Worm (Caenorhabditis elegans) whole organism, young adult: ENCODE data around the gene bbln-1.

Experiments
- F39B2.1 ChIP-seq: fragments of 200-800 bp; sonication (Bioruptor generic); IDR thresholded peaks from 2 replicates; pipeline ENCODE4 v1.3.6; 2022; ENCODE audit warnings: missing genetic modification reagents, missing genetic modification characterization, missing compliant biosample characterization
- K11D2.4 ChIP-seq: fragments of 200-800 bp; sonication (Bioruptor generic); IDR thresholded peaks from 2 replicates; pipeline ENCODE4 v1.3.6; 2022; ENCODE audit warnings: missing genetic modification reagents, missing genetic modification characterization, missing compliant biosample characterization
- ama-1 ChIP-seq, 3 experiments: fragments of 150-350 bp in 1 of 3; sonication (generic microtip) in 2 of 3; optimal IDR thresholded peaks; 2 replicates each; lab custom pipeline; 2014 to 2018; ENCODE audit warnings: missing biosample characterization in 2 of 3, missing genetic modification characterization in 2 of 3, missing genetic modification reagents in 2 of 3
- ceh-58 ChIP-seq: fragments of 200-800 bp; sonication (Bioruptor generic); IDR thresholded peaks from 2 replicates; pipeline ENCODE4 v1.3.6; 2022; ENCODE audit warnings: missing genetic modification characterization, missing compliant biosample characterization
- die-1 ChIP-seq: sonication (generic microtip); optimal IDR thresholded peaks from 2 replicates; lab custom pipeline; 2016; ENCODE audit warnings: missing genotype, mild to moderate bottlenecking, missing genetic modification characterization, missing compliant biosample characterization
- dpl-1 ChIP-seq: fragments of 150-350 bp; optimal IDR thresholded peaks from 2 replicates; lab custom pipeline; 2014; ENCODE audit warnings: missing biosample characterization, missing genetic modification reagents, missing genetic modification characterization
- fkh-3 ChIP-seq: sonication (generic microtip); optimal IDR thresholded peaks from 2 replicates; lab custom pipeline; 2016; ENCODE audit warnings: mild to moderate bottlenecking, missing genetic modification characterization, missing compliant biosample characterization
- nfya-1 ChIP-seq: sonication (generic microtip); optimal IDR thresholded peaks from 2 replicates; lab custom pipeline; 2017; ENCODE audit warnings: antibody characterized with exemption, missing compliant biosample characterization, missing genetic modification characterization, borderline replicate concordance; ENCODE audit not compliant: insufficient read depth
- snpc-3.4 ChIP-seq: sonication (generic microtip); optimal IDR thresholded peaks from 2 replicates; lab custom pipeline; 2017; ENCODE audit warnings: missing genetic modification characterization, mild to moderate bottlenecking, missing compliant biosample characterization, antibody characterized with exemption, moderate library complexity, missing genotype, missing genetic modification reagents
- tbp1 ChIP-seq: fragments of 200-800 bp; sonication (Bioruptor generic); optimal IDR thresholded peaks from 2 replicates; lab custom pipeline; 2018; ENCODE audit warnings: mild to moderate bottlenecking, missing genetic modification characterization, missing compliant biosample characterization

DNA sequence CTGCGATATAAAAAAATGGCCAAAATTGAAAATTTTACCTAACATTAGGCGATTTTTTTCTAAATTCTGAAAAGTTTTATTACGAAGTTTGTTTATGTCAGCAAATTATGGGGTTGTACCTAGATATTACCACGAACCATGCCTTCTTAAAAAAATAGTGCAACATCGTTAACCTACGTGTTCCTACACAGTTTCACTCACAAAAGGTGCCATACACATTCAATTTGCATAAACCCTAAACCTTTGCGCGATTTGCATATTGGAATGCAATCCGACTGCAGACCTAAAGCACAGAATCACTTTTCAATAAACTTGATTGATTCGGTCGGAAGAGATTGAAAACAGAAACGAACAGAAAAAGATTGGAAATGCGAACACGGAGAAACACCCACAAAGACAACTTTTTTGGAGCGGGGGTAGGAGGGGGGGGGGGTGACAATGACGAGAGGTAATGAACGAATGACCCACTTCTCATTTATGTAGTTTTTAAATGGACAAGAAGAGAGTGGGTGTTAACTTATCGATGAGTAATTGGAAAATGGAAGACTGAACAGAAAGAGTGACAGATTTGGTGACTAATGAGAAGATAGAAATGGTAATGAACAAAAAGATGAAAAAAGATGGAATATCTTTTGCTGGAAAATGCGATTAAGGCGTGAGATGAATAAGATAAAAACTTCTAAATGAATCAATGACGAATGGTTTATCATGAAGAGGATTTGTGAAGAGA is 4.0 kb upstream of the bbln-1 start:
- TF ChIP-seq tbp1 (GFP tag; lab: Kevin White, UChicago) (no peak), snpc-3.4 (no peak), ama-1 (optimal IDR thresholded peaks at IDR 0.05; lab: Kevin White, UChicago) (no peak), ama-1 (GFP tag; optimal IDR thresholded peaks at IDR 0.05; lab: Kevin White, UChicago) (no peak), nfya-1 (no peak), dpl-1 (no peak), F39B2.1 (no peak), fkh-3 (tag; lab: Kevin White, UChicago) (no peak), die-1 (tag; lab: Kevin White, UChicago) (no peak), K11D2.4 (GFP tag; lab: Robert Waterston, UW) (no peak), ceh-58 (GFP tag; lab: Robert Waterston, UW) (no peak)
